Worm (Caenorhabditis elegans) whole organism, early embryonic: Measurements from ENCODE around the gene ptr-1.

Experiments
- F13C5.2 ChIP-seq: sonication (generic microtip); optimal IDR thresholded peaks from 2 replicates; lab custom pipeline; 2017; ENCODE audit warnings: mild to moderate bottlenecking, missing genetic modification characterization, inconsistent platforms, missing compliant biosample characterization
- ama-1 ChIP-seq: fragments of 150-350 bp; optimal IDR thresholded peaks from 2 replicates; lab custom pipeline; 2014
- ets-7 ChIP-seq: sonication (generic microtip); optimal IDR thresholded peaks from 2 replicates; lab custom pipeline; 2016; ENCODE audit warnings: missing genotype, missing genetic modification characterization, missing compliant biosample characterization
- flt-1 ChIP-seq: fragments of 200-800 bp; sonication (Bioruptor generic); IDR thresholded peaks from 2 replicates; pipeline ENCODE4 v1.3.6; 2022; ENCODE audit warnings: missing genetic modification characterization, missing compliant biosample characterization
- hmbx-1 ChIP-seq: sonication (generic microtip); optimal IDR thresholded peaks from 2 replicates; lab custom pipeline; 2016; ENCODE audit warnings: mild to moderate bottlenecking, missing genetic modification characterization, missing compliant biosample characterization
- pes-1 ChIP-seq: fragments of 200-800 bp; sonication (Bioruptor generic); IDR thresholded peaks from 2 replicates; pipeline ENCODE4 v1.3.6; 2022; ENCODE audit warnings: missing genetic modification reagents, missing genetic modification characterization, missing compliant biosample characterization
- tbx-37 ChIP-seq: fragments of 200-800 bp; sonication (Bioruptor generic); conservative IDR thresholded peaks from 2 replicates; pipeline ENCODE4 v1.3.6; 2022; ENCODE audit warnings: missing genetic modification reagents, missing genetic modification characterization, missing compliant biosample characterization

ce11 chrV:9221566-9221965 is 40.0 kb upstream of the ptr-1 start, which contains the start of gene grd-6:
- TF ChIP-seq flt-1 (GFP tag; lab: Robert Waterston, UW) = no peak
- TF ChIP-seq pes-1 (GFP tag; lab: Robert Waterston, UW) = no peak
- no peak for TF ChIP-seq tbx-37 (GFP tag; lab: Robert Waterston, UW)
- TF ChIP-seq F13C5.2 (tag; lab: Kevin White, UChicago) = no peak
- no peak for TF ChIP-seq ets-7 (tag; lab: Kevin White, UChicago)
- TF ChIP-seq ama-1 = no peak
- no peak for TF ChIP-seq hmbx-1 (tag; lab: Kevin White, UChicago)
